Worm (Caenorhabditis elegans) whole organism, L4/young adult: ENCODE measurements around the gene dsb-2.
A peak's percentile ranks its signal among the peaks of the same experiment; 100 is the strongest.

Experiments
- W03F9.2 ChIP-seq: fragments of 150-350 bp; optimal IDR thresholded peaks from 2 replicates; lab custom pipeline; 2014; ENCODE audit warnings: missing biosample characterization, missing genetic modification characterization
- dao-5 ChIP-seq: sonication (generic microtip); optimal IDR thresholded peaks from 2 replicates; lab custom pipeline; 2016; ENCODE audit warnings: missing genotype, missing genetic modification characterization, moderate library complexity, missing compliant biosample characterization
- him-1 ChIP-seq: sonication (generic microtip); optimal IDR thresholded peaks from 2 replicates; lab custom pipeline; 2016; ENCODE audit warnings: missing genotype, missing genetic modification reagents, missing genetic modification characterization, missing compliant biosample characterization

The dsb-2 gene

DNA sequence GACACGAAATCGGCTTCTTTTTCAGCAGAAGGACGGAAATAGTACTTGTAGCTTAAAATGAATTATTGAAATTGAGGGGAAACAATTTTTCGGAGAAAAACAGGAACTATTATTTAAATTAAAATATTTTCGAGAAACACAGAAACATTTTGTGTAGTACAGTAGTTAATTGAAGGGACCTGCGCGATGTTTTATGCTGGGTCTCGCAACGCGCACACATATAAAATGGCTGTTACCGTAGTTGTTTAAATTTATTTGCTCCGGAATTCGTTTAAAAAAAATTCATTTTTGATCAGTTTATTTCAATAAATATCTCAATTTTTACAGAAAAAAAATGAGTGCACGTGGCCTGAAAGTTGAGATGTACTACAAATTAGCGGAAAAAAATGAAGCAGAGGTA lies at the start of gene dsb-2:
Gene dsb-2, plus strand, starts transcription at position 328 of the 400 bp plus-strand sequence.
- TF ChIP-seq him-1 (tag; lab: Kevin White, UChicago) = no peak
- TF ChIP-seq W03F9.2 (tag; lab: Kevin White, UChicago) = peak; percentile 11
- no peak for TF ChIP-seq dao-5 (tag; lab: Kevin White, UChicago)

ce11 chrII:14361719-14362118 lies 49.2 kb upstream of the dsb-2 start, which contains the start of gene tebp-1:
tebp-1 (plus strand) TSS chrII:14362019.
- TF ChIP-seq him-1 (tag; lab: Kevin White, UChicago) (no peak), W03F9.2 (tag; lab: Kevin White, UChicago) (no peak), dao-5 (tag; lab: Kevin White, UChicago) (no peak)

DNA sequence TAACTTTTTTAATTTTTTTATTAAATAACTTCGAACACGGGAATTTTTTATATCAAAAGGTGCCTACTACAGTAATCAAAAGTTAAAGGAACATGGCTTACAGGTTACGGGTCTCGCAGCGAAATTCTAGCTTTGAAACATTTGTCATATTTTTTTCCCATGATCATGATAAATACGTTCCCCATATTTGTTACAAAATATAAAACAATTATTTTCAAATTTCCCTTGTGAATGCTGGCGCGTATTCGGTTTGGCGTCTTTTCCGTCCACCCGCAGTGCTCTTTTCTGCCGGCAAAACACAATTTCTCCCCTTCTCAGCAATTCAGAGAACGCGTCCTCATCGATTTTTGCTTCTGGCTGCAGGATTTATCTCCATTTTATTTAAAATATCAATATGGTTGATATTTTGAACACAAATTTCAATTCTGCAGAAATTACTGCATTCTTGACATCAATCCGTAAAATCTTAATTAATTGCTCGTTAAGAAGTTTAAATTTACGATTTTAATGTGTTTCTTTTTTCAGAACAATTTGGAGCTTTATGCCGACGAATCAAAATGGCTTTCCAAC lies 45.6 kb upstream of the dsb-2 start, which contains the start of gene imb-2:
Gene imb-2, plus strand, starts transcription at position 520 of the 570 bp plus-strand sequence.
- peak; percentile 60 for TF ChIP-seq W03F9.2 (tag; lab: Kevin White, UChicago)
- no peak for TF ChIP-seq dao-5 (tag; lab: Kevin White, UChicago)
- TF ChIP-seq him-1 (tag; lab: Kevin White, UChicago) = no peak

- TF ChIP-seq dao-5 (tag; lab: Kevin White, UChicago) (no peak), him-1 (tag; lab: Kevin White, UChicago) (no peak), W03F9.2 (tag; lab: Kevin White, UChicago) (no peak)
Measured at ce11 chrII:14374594-14374993, 36.3 kb upstream of the dsb-2 start.

ce11 chrII:14377796-14378195 lies 33.1 kb upstream of the dsb-2 start, which contains the start of gene acr-20:
acr-20 (minus strand) TSS chrII:14377896.
- TF ChIP-seq him-1 (tag; lab: Kevin White, UChicago) = no peak
- TF ChIP-seq W03F9.2 (tag; lab: Kevin White, UChicago) = no peak
- TF ChIP-seq dao-5 (tag; lab: Kevin White, UChicago) = no peak

DNA sequence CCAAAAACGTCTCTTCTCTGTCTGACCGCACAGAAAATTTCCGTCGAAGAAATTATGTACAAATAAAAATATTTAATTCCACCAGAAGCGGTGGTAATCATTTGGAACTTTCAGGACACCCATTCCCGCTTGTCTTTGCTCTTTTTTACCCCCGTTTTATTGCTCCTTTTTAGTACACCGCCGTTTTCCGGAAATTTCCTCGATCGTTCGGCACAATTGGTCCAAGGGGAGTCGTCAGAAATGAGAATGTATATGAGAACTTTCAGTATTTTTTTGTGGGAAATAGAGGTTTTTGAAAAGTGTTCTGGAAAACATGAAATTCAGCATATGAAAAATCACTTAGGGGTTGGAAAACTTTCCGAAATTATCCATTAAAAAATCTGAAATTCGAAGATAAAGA lies 30.1 kb upstream of the dsb-2 start:
- TF ChIP-seq dao-5 (tag; lab: Kevin White, UChicago) (no peak), W03F9.2 (tag; lab: Kevin White, UChicago) (no peak), him-1 (tag; lab: Kevin White, UChicago) (no peak)

DNA sequence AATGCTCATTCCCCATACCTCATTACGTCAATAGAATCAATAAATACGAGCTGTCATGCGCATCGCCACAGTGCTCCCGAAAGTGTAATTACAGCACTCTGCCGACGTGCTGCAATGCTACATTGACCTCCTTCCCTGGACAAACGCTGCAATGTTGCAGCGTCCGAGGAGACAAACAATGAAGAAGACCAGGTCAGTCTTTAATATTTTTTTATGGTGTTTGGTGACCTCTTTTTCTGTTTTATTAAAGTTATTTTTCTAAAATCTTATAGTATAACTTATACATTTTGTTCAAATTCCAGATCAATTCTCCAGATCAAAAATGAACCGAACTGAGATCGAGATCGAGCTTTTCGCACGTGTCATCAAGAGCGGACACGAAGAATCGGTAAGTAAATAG lies 29.4 kb upstream of the dsb-2 start, which contains the start of gene sdz-26:
Gene sdz-26, plus strand, starts transcription at position 301 of the 400 bp plus-strand sequence.
- TF ChIP-seq W03F9.2 (tag; lab: Kevin White, UChicago) (no peak), dao-5 (tag; lab: Kevin White, UChicago) (no peak), him-1 (tag; lab: Kevin White, UChicago) (no peak)

DNA sequence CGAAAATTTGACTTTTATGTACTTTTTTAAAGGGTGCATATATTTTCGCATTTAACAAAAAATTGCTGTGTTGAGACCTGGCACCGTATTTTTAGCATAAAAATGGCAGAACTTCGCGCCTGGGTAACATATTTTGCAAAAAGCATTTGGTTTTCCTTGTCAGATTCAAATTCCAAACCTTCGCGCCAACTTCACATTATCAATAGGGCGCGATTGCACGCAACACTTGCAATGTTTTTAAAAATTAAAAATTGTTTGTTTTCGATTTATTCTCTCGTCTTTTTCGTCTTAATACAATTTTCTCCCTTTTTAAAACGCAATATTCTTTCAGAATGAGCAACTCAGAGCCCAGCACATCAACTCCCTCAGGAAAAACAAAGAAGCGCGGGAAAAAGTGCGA lies 27.3 kb upstream of the dsb-2 start, which contains the start of gene mes-2:
Gene mes-2, plus strand, starts transcription at position 330 of the 400 bp plus-strand sequence.
- TF ChIP-seq dao-5 (tag; lab: Kevin White, UChicago) (no peak), W03F9.2 (tag; lab: Kevin White, UChicago) (peak; percentile 69), him-1 (tag; lab: Kevin White, UChicago) (no peak)

DNA sequence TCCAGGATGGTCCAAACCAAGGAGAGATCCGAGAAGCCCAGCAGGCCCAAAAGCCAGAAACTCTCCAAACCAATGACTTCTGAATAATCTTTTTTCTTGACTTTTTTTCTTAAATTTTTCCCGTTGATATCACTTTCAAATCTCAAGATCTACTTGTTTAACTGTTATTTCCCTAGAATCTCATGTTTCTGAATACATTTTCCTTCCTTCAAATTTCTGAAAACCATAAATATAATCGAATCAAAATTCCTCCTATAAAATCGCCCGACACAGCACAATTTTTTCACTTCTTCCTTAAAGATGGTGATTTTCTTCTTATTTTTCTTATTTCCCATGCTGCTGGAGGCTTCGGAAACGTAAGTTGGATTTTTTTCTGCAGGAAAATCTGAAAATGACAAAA lies 22.7 kb upstream of the dsb-2 start, which contains the start of gene F26H11.8:
Gene F26H11.8, plus strand, starts transcription at position 301 of the 400 bp plus-strand sequence.
- TF ChIP-seq dao-5 (tag; lab: Kevin White, UChicago) (no peak), him-1 (tag; lab: Kevin White, UChicago) (no peak)

- TF ChIP-seq dao-5 (tag; lab: Kevin White, UChicago) = no peak
- TF ChIP-seq W03F9.2 (tag; lab: Kevin White, UChicago) = peak; percentile 68
Measured at ce11 chrII:14390036-14390763, 20.7 kb upstream of the dsb-2 start, which contains the start of the genes kbp-3 and nurf-1. kbp-3 (minus strand) TSS chrII:14390078. nurf-1 (plus strand) TSS chrII:14390713.

DNA sequence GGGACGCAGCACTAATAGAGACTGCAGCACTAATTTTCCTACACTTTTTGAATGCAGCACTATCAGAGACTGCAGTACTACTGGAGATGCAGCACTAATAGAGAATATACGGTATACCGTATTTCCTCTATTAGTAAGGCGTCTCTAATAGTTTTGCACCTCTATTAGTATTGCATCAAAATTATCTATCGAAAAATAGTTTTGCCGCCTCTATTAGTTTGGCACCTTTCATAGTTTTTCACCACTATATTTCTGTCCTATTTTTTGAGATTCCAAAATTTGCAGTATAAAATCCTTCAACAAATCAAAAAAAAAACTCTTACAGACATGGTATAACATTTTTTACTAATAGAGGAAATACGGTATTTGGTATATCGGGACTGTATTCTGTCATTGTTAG lies 17.1 kb upstream of the dsb-2 start:
- TF ChIP-seq him-1 (tag; lab: Kevin White, UChicago) = no peak
- no peak for TF ChIP-seq dao-5 (tag; lab: Kevin White, UChicago)
- TF ChIP-seq W03F9.2 (tag; lab: Kevin White, UChicago) = no peak

- TF ChIP-seq dao-5 (tag; lab: Kevin White, UChicago) (no peak), W03F9.2 (tag; lab: Kevin White, UChicago) (peak; percentile 88)
Measured at ce11 chrII:14399595-14399994, 11.3 kb upstream of the dsb-2 start.

DNA sequence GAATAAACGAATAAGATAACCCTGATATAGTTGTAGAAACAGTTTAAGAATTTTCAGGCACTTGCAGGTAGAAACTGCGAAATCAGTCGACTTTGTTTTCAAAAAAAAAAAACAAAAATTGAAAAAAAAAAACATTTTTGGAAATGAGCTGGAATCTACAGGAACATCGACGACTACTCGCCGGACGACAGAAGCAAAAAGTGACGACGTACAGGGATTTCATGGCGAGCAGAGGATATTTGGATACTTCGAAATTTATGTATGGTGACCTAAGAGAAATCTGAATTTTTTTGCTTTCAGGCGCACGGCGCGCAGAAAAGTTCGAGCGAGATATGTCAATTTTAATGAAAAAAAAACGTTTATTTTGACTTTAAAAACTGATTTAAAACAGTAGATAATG lies 9.8 kb upstream of the dsb-2 start:
- TF ChIP-seq dao-5 (tag; lab: Kevin White, UChicago) = no peak
- no peak for TF ChIP-seq him-1 (tag; lab: Kevin White, UChicago)
- no peak for TF ChIP-seq W03F9.2 (tag; lab: Kevin White, UChicago)
